Fruit fly (Drosophila melanogaster) whole organism, embryonic: ENCODE results near the gene Ptpmeg2.

ENCODE experiments used
- Atf-2 ChIP-seq: fragments of 200-800 bp; sonication (Bioruptor generic); optimal IDR thresholded peaks from 2 replicates; lab custom pipeline; 2016; ENCODE audit warnings: missing biosample characterization, missing genetic modification characterization
- BEAF-32 ChIP-seq: fragments of 200-800 bp; sonication (Bioruptor generic); optimal IDR thresholded peaks from 3 replicates; lab custom pipeline; 2017; ENCODE audit warnings: missing biosample characterization, missing genetic modification characterization, mild to moderate bottlenecking, moderate library complexity, missing genetic modification reagents
- Bdp1 ChIP-seq: fragments of 200-800 bp; sonication (Bioruptor generic); optimal IDR thresholded peaks from 3 replicates; lab custom pipeline; 2016; ENCODE audit warnings: missing biosample characterization, missing genetic modification characterization
- CG1024 ChIP-seq: fragments of 200-800 bp; sonication (Bioruptor generic); IDR thresholded peaks from 2 replicates; pipeline ENCODE4 v1.3.6; 2022; ENCODE audit warnings: missing biosample characterization, missing genetic modification characterization
- CG10543 ChIP-seq: fragments of 200-800 bp; sonication (Bioruptor generic); optimal IDR thresholded peaks from 3 replicates; lab custom pipeline; 2017; ENCODE audit warnings: missing biosample characterization, mild to moderate bottlenecking, missing genetic modification characterization, moderate library complexity
- CG11398 ChIP-seq: fragments of 200-800 bp; sonication (Bioruptor generic); optimal IDR thresholded peaks from 2 replicates; lab custom pipeline; 2016; ENCODE audit warnings: missing biosample characterization, missing genetic modification characterization
- CG13123 ChIP-seq: fragments of 200-800 bp; sonication (Bioruptor generic); optimal IDR thresholded peaks from 2 replicates; lab custom pipeline; 2016; ENCODE audit warnings: missing biosample characterization, missing genetic modification characterization
- CG15696 ChIP-seq: fragments of 200-800 bp; sonication (Bioruptor generic); optimal IDR thresholded peaks from 2 replicates; lab custom pipeline; 2019; ENCODE audit warnings: missing biosample characterization, mild to moderate bottlenecking, missing genetic modification characterization, moderate library complexity
- CG18262 ChIP-seq: fragments of 200-800 bp; optimal IDR thresholded peaks from 3 replicates; lab custom pipeline; 2019; ENCODE audit warnings: missing biosample characterization, mild to moderate bottlenecking, missing genetic modification characterization, moderate library complexity
- CG1832 ChIP-seq: fragments of 200-800 bp; sonication (Bioruptor generic); optimal IDR thresholded peaks from 2 replicates; lab custom pipeline; 2017; ENCODE audit warnings: missing biosample characterization, mild to moderate bottlenecking, missing genetic modification characterization, inconsistent platforms
- CG18476 ChIP-seq: fragments of 200-800 bp; sonication (Bioruptor generic); optimal IDR thresholded peaks from 2 replicates; lab custom pipeline; 2016; ENCODE audit warnings: missing biosample characterization, mild to moderate bottlenecking, missing genetic modification characterization
- CG18599 ChIP-seq: fragments of 200-800 bp; sonication (Bioruptor generic); optimal IDR thresholded peaks from 3 replicates; lab custom pipeline; 2017; ENCODE audit warnings: missing biosample characterization, missing genetic modification characterization, mild to moderate bottlenecking, moderate library complexity, missing genetic modification reagents
- CG33557 ChIP-seq: fragments of 200-800 bp; sonication (Bioruptor generic); optimal IDR thresholded peaks from 2 replicates; lab custom pipeline; 2019; ENCODE audit warnings: missing biosample characterization, mild to moderate bottlenecking, missing genetic modification characterization, moderate library complexity
- CG4360 ChIP-seq: fragments of 200-800 bp; sonication (Bioruptor generic); IDR thresholded peaks from 2 replicates; pipeline ENCODE4 v1.3.6; 2022; ENCODE audit warnings: missing biosample characterization, missing genetic modification characterization
- CG43689 ChIP-seq: fragments of 200-800 bp; sonication (Bioruptor generic); IDR thresholded peaks from 2 replicates; pipeline ENCODE4 v1.3.6; 2022; ENCODE audit warnings: missing biosample characterization, missing genetic modification characterization
- CG6175 ChIP-seq: fragments of 200-800 bp; sonication (Bioruptor generic); IDR thresholded peaks from 3 replicates; pipeline ENCODE4 v1.3.6; 2022; ENCODE audit warnings: missing biosample characterization, missing genetic modification characterization
- CG7372 ChIP-seq: fragments of 200-800 bp; sonication (Bioruptor generic); IDR thresholded peaks from 2 replicates; pipeline ENCODE4 v1.3.6; 2022; ENCODE audit warnings: missing biosample characterization, missing genetic modification characterization
- CG8359 ChIP-seq: fragments of 200-800 bp; sonication (Bioruptor generic); optimal IDR thresholded peaks from 2 replicates; lab custom pipeline; 2017; ENCODE audit warnings: missing biosample characterization, mild to moderate bottlenecking, missing genetic modification characterization, borderline replicate concordance
- CG9437 ChIP-seq: fragments of 200-800 bp; sonication (Bioruptor generic); optimal IDR thresholded peaks from 2 replicates; lab custom pipeline; 2018; ENCODE audit warnings: missing biosample characterization, mild to moderate bottlenecking, missing genetic modification characterization
- CG9609 ChIP-seq: fragments of 200-800 bp; sonication (Bioruptor generic); optimal IDR thresholded peaks from 3 replicates; lab custom pipeline; 2016; ENCODE audit warnings: missing biosample characterization, missing genetic modification characterization
- CG9932 ChIP-seq: fragments of 200-800 bp; sonication (Bioruptor generic); IDR thresholded peaks from 2 replicates; pipeline ENCODE4 v1.3.6; 2022; ENCODE audit warnings: missing biosample characterization, missing genetic modification characterization
- Ets65A ChIP-seq: fragments of 200-800 bp; sonication (Bioruptor generic); peaks from one replicate; lab custom pipeline; 2016; ENCODE audit warnings: missing biosample characterization, missing genetic modification characterization
- MESR4 ChIP-seq: fragments of 200-800 bp; sonication (Bioruptor generic); optimal IDR thresholded peaks from 2 replicates; lab custom pipeline; 2018; ENCODE audit warnings: missing biosample characterization, mild to moderate bottlenecking, missing genetic modification characterization, moderate library complexity
- MTF-1 ChIP-seq: fragments of 200-800 bp; sonication (Bioruptor generic); optimal IDR thresholded peaks from 2 replicates; lab custom pipeline; 2018; ENCODE audit warnings: missing biosample characterization, mild to moderate bottlenecking, missing genetic modification characterization, borderline replicate concordance
- Max ChIP-seq: fragments of 200-800 bp; sonication (Bioruptor generic); optimal IDR thresholded peaks from 2 replicates; lab custom pipeline; 2016; ENCODE audit warnings: missing biosample characterization, mild to moderate bottlenecking, missing genetic modification characterization
- NC2α ChIP-seq: fragments of 200-800 bp; sonication (Bioruptor generic); optimal IDR thresholded peaks from 2 replicates; lab custom pipeline; 2016; ENCODE audit warnings: missing biosample characterization, missing genetic modification characterization
- Nf-YB ChIP-seq: fragments of 200-800 bp; sonication (Bioruptor generic); optimal IDR thresholded peaks from 3 replicates; lab custom pipeline; 2019; ENCODE audit warnings: missing biosample characterization, mild to moderate bottlenecking, missing genetic modification characterization, moderate library complexity
- Oli ChIP-seq: fragments of 200-800 bp; sonication (Bioruptor generic); optimal IDR thresholded peaks from 2 replicates; lab custom pipeline; 2018; ENCODE audit warnings: missing biosample characterization, mild to moderate bottlenecking, missing genetic modification characterization, moderate library complexity
- Poxn ChIP-seq: fragments of 200-800 bp; sonication (Bioruptor generic); IDR thresholded peaks from 2 replicates; pipeline ENCODE4 v1.3.6; 2022; ENCODE audit warnings: missing biosample characterization, missing genetic modification characterization
- Scr ChIP-seq: fragments of 200-800 bp; sonication (Bioruptor generic); IDR thresholded peaks from 2 replicates; pipeline ENCODE4 v1.3.6; 2022; ENCODE audit warnings: missing biosample characterization, missing genetic modification characterization; ENCODE audit not compliant: partially characterized antibody
- Side ChIP-seq: fragments of 200-800 bp; sonication (Bioruptor generic); optimal IDR thresholded peaks from 2 replicates; lab custom pipeline; 2016; ENCODE audit warnings: missing biosample characterization, missing genetic modification characterization
- Sox102F ChIP-seq: fragments of 200-800 bp; sonication (Bioruptor generic); optimal IDR thresholded peaks from 2 replicates; lab custom pipeline; 2018; ENCODE audit warnings: missing biosample characterization, mild to moderate bottlenecking, missing genetic modification characterization, moderate library complexity
- Spps ChIP-seq: fragments of 200-800 bp; sonication (Bioruptor generic); optimal IDR thresholded peaks from 2 replicates; lab custom pipeline; 2018; ENCODE audit warnings: missing biosample characterization, mild to moderate bottlenecking, missing genetic modification characterization
- Tbp ChIP-seq: fragments of >200 bp; optimal IDR thresholded peaks from 2 replicates; lab custom pipeline; 2018; ENCODE audit warnings: missing biosample characterization, missing genetic modification characterization
- Xbp1 ChIP-seq: fragments of 200-800 bp; sonication (Bioruptor generic); optimal IDR thresholded peaks from 3 replicates; lab custom pipeline; 2016; ENCODE audit warnings: missing biosample characterization, mild to moderate bottlenecking, missing genetic modification characterization
- abd-A ChIP-seq: fragments of 200-800 bp; sonication (Bioruptor generic); optimal IDR thresholded peaks from 3 replicates; lab custom pipeline; 2019; ENCODE audit warnings: missing biosample characterization, mild to moderate bottlenecking, missing genetic modification characterization, moderate library complexity
- ato ChIP-seq: fragments of 200-800 bp; sonication (Bioruptor generic); IDR thresholded peaks from 2 replicates; pipeline ENCODE4 v1.3.6; 2022; ENCODE audit warnings: missing biosample characterization, missing genetic modification characterization; ENCODE audit not compliant: partially characterized antibody
- da ChIP-seq: fragments of 200-800 bp; sonication (Bioruptor generic); optimal IDR thresholded peaks from 2 replicates; lab custom pipeline; 2016; ENCODE audit warnings: missing biosample characterization, missing genetic modification characterization
- dati ChIP-seq: fragments of 200-800 bp; sonication (Bioruptor generic); IDR thresholded peaks from 2 replicates; pipeline ENCODE4 v1.3.6; 2022; ENCODE audit warnings: missing biosample characterization, missing genetic modification characterization
- gro ChIP-seq: fragments of 200-800 bp; sonication (Bioruptor generic); optimal IDR thresholded peaks from 2 replicates; lab custom pipeline; 2016; ENCODE audit warnings: missing biosample characterization, missing genetic modification characterization
- jigr1 ChIP-seq: fragments of 200-800 bp; sonication (Bioruptor generic); IDR thresholded peaks from 3 replicates; pipeline ENCODE4 v1.3.6; 2022; ENCODE audit warnings: missing biosample characterization, missing genetic modification characterization
- ken ChIP-seq: fragments of 200-800 bp; sonication (Bioruptor generic); IDR thresholded peaks from 3 replicates; pipeline ENCODE4 v1.3.6; 2022; ENCODE audit warnings: missing biosample characterization, missing genetic modification characterization
- pho ChIP-seq: fragments of 200-800 bp; sonication (Bioruptor generic); optimal IDR thresholded peaks from 2 replicates; lab custom pipeline; 2016; ENCODE audit warnings: missing biosample characterization, missing genetic modification characterization
- rib ChIP-seq: fragments of 200-800 bp; sonication (Bioruptor generic); IDR thresholded peaks from 2 replicates; pipeline ENCODE4 v1.3.6; 2022; ENCODE audit warnings: missing biosample characterization, missing genetic modification characterization
- sens-2 ChIP-seq: fragments of 200-800 bp; sonication (Bioruptor generic); IDR thresholded peaks from 2 replicates; pipeline ENCODE4 v1.3.6; 2022; ENCODE audit warnings: missing biosample characterization, missing genetic modification characterization
- seq ChIP-seq: fragments of 200-800 bp; sonication (Bioruptor generic); IDR thresholded peaks from 2 replicates; pipeline ENCODE4 v1.3.6; 2022; ENCODE audit warnings: missing biosample characterization, missing genetic modification characterization
- sima ChIP-seq: fragments of 200-800 bp; sonication (Bioruptor generic); optimal IDR thresholded peaks from 2 replicates; lab custom pipeline; 2016; ENCODE audit warnings: missing biosample characterization, missing genetic modification characterization
- wek ChIP-seq: fragments of 200-800 bp; sonication (Bioruptor generic); optimal IDR thresholded peaks from 3 replicates; lab custom pipeline; 2018; ENCODE audit warnings: missing biosample characterization, mild to moderate bottlenecking, missing genetic modification characterization, moderate library complexity

Ptpmeg2 gene

dm6 chrX:9650757-9651594 lies 8.0 kb downstream of the Ptpmeg2 start (continued):
- TF ChIP-seq BEAF-32 (GFP tag; lab: Kevin White, UChicago), result no peak
- peak; percentile 88 for TF ChIP-seq jigr1 (GFP tag; lab: Robert Waterston, UW)
- no peak for TF ChIP-seq Tbp (GFP tag; lab: Kevin White, UChicago)
- TF ChIP-seq CG1832 (GFP tag; lab: Kevin White, UChicago), result peak; percentile 47
- peak; percentile 95 for TF ChIP-seq Oli (tag; lab: Kevin White, UChicago)
- TF ChIP-seq seq (GFP tag; lab: Robert Waterston, UW), result peak; percentile 93
- TF ChIP-seq sens-2 (GFP tag; lab: Robert Waterston, UW), result peak; percentile 96
- TF ChIP-seq da (GFP tag; lab: Kevin White, UChicago), result peak; percentile 78
- peak; percentile 95 for TF ChIP-seq Side (GFP tag; lab: Kevin White, UChicago)
- peak; percentile 84 for TF ChIP-seq CG7372 (GFP tag; lab: Robert Waterston, UW)
- TF ChIP-seq CG9932 (GFP tag; lab: Robert Waterston, UW), result peak; percentile 67
- TF ChIP-seq MTF-1, result peak; percentile 86
- peak; percentile 81 for TF ChIP-seq CG4360 (GFP tag; lab: Robert Waterston, UW)
- no peak for TF ChIP-seq Scr
- TF ChIP-seq CG18476 (GFP tag; lab: Kevin White, UChicago), result peak; percentile 86
- peak; percentile 78 for TF ChIP-seq CG9437 (GFP tag; lab: Kevin White, UChicago)
- peak; percentile 81 for TF ChIP-seq CG33557
- TF ChIP-seq Bdp1 (GFP tag; lab: Kevin White, UChicago), result peak; percentile 85
- TF ChIP-seq rib (GFP tag; lab: Robert Waterston, UW), result peak; percentile 68
- TF ChIP-seq MESR4, result peak; percentile 52
- no peak for TF ChIP-seq ato
- TF ChIP-seq NC2α, result peak; percentile 91
- TF ChIP-seq CG8359 (GFP tag; lab: Kevin White, UChicago), result peak; percentile 85
- peak; percentile 93 for TF ChIP-seq CG9609 (GFP tag; lab: Kevin White, UChicago)
- peak; percentile 96 for TF ChIP-seq Ets65A (GFP tag; lab: Kevin White, UChicago)
- peak; percentile 82 for TF ChIP-seq Max (GFP tag; lab: Kevin White, UChicago)
- peak; percentile 30 for TF ChIP-seq abd-A (tag; lab: Kevin White, UChicago)
- TF ChIP-seq Spps (tag; lab: Kevin White, UChicago), result peak; percentile 90
- TF ChIP-seq dati (GFP tag; lab: Robert Waterston, UW), result peak; percentile 93
- TF ChIP-seq pho (GFP tag; lab: Kevin White, UChicago), result peak; percentile 85
- TF ChIP-seq CG11398 (GFP tag; lab: Kevin White, UChicago), result peak; percentile 93
- peak; percentile 77 for TF ChIP-seq Nf-YB
- peak; percentile 52; the same call in 1 of the 2 replicates for TF ChIP-seq Poxn (GFP tag; lab: Robert Waterston, UW)
- TF ChIP-seq CG43689 (GFP tag; lab: Robert Waterston, UW), result peak; percentile 90
- peak; percentile 90 for TF ChIP-seq CG13123 (GFP tag; lab: Kevin White, UChicago)
- TF ChIP-seq gro, result peak; percentile 43
- TF ChIP-seq CG18262 (tag; lab: Kevin White, UChicago), result peak; percentile 96
- TF ChIP-seq CG1024 (GFP tag; lab: Robert Waterston, UW), result peak; percentile 89
- peak; percentile 82 for TF ChIP-seq wek (GFP tag; lab: Kevin White, UChicago)
- TF ChIP-seq ken (GFP tag; lab: Robert Waterston, UW), result peak; percentile 97
- TF ChIP-seq CG10543 (GFP tag; lab: Kevin White, UChicago), result peak; percentile 12
- TF ChIP-seq sima (GFP tag; lab: Kevin White, UChicago), result peak; percentile 67
- peak; percentile 95 for TF ChIP-seq Atf-2
- TF ChIP-seq CG15696 (tag; lab: Kevin White, UChicago), result peak; percentile 78
- TF ChIP-seq Sox102F (GFP tag; lab: Kevin White, UChicago), result peak; percentile 95
- peak; percentile 92 for TF ChIP-seq CG18599 (GFP tag; lab: Kevin White, UChicago)
- TF ChIP-seq Xbp1 (GFP tag; lab: Kevin White, UChicago), result peak; percentile 95
- peak; percentile 57; the same call in 1 of the 3 replicates for TF ChIP-seq CG6175 (GFP tag; lab: Robert Waterston, UW)
